Fruit fly (Drosophila melanogaster) whole organism, embryonic: ENCODE data around the gene Syt1.
A peak's percentile ranks its signal among the peaks of the same experiment; 100 is the strongest.

Experiments
- Awh ChIP-seq: fragments of 200-800 bp; sonication (Bioruptor generic); IDR thresholded peaks from 2 replicates; pipeline ENCODE4, ENCODE4 v1.3.6; 2022; ENCODE audit warnings: missing biosample characterization, missing genetic modification characterization
- CG10321 ChIP-seq: fragments of 200-800 bp; sonication (Bioruptor generic); IDR thresholded peaks from 2 replicates; pipeline ENCODE4 v1.3.6; 2022; ENCODE audit warnings: missing biosample characterization, missing genetic modification characterization
- CG10959 ChIP-seq: fragments of 200-800 bp; sonication (Bioruptor generic); IDR thresholded peaks from 2 replicates; pipeline ENCODE4 v1.3.6; 2022; ENCODE audit warnings: missing biosample characterization, missing genetic modification characterization
- CG12071 ChIP-seq: fragments of 200-800 bp; sonication (Bioruptor generic); optimal IDR thresholded peaks from 3 replicates; lab custom pipeline; 2018; ENCODE audit warnings: missing biosample characterization, mild to moderate bottlenecking, missing genetic modification characterization
- CG12769 ChIP-seq: fragments of 200-800 bp; sonication (Bioruptor generic); optimal IDR thresholded peaks from 2 replicates; lab custom pipeline; 2019; ENCODE audit warnings: missing biosample characterization, mild to moderate bottlenecking, missing genetic modification characterization, moderate library complexity
- CG13624 ChIP-seq: fragments of 200-800 bp; sonication (Bioruptor generic); optimal IDR thresholded peaks from 2 replicates; lab custom pipeline; 2016; ENCODE audit warnings: missing biosample characterization, missing genetic modification characterization
- CG13894 ChIP-seq: fragments of 200-800 bp; sonication (Bioruptor generic); optimal IDR thresholded peaks from 3 replicates; lab custom pipeline; 2018; ENCODE audit warnings: missing biosample characterization, mild to moderate bottlenecking, missing genetic modification characterization, moderate library complexity
- CG15269 ChIP-seq: fragments of 200-800 bp; sonication (Bioruptor generic); optimal IDR thresholded peaks from 2 replicates; lab custom pipeline; 2018; ENCODE audit warnings: missing biosample characterization, mild to moderate bottlenecking, missing genetic modification characterization, moderate library complexity
- CG15514 ChIP-seq: fragments of 200-800 bp; sonication (Bioruptor generic); optimal IDR thresholded peaks from 3 replicates; lab custom pipeline; 2017; ENCODE audit warnings: missing biosample characterization, missing genetic modification characterization, mild to moderate bottlenecking, moderate library complexity, missing genetic modification reagents
- CG15601 ChIP-seq: fragments of 200-800 bp; sonication (Bioruptor generic); optimal IDR thresholded peaks from 3 replicates; lab custom pipeline; 2019; ENCODE audit warnings: missing biosample characterization, mild to moderate bottlenecking, missing genetic modification characterization, moderate library complexity
- CG16863 ChIP-seq: fragments of 200-800 bp; sonication (Bioruptor generic); optimal IDR thresholded peaks from 3 replicates; lab custom pipeline; 2016; ENCODE audit warnings: missing biosample characterization, missing genetic modification characterization
- CG2116 ChIP-seq: fragments of 200-800 bp; sonication (Bioruptor generic); optimal IDR thresholded peaks from 3 replicates; lab custom pipeline; 2018; ENCODE audit warnings: missing biosample characterization, mild to moderate bottlenecking, missing genetic modification characterization
- CG31224 ChIP-seq: fragments of 200-800 bp; sonication (Bioruptor generic); IDR thresholded peaks from 2 replicates; pipeline ENCODE4 v1.3.6; 2022; ENCODE audit warnings: missing biosample characterization, missing genetic modification characterization
- CG31388 ChIP-seq: fragments of 200-800 bp; sonication (Bioruptor generic); optimal IDR thresholded peaks from 2 replicates; lab custom pipeline; 2016; ENCODE audit warnings: missing biosample characterization, missing genetic modification characterization
- CG31441 ChIP-seq: fragments of 200-800 bp; sonication (Bioruptor generic); IDR thresholded peaks from 2 replicates; pipeline ENCODE4 v1.3.6; 2022; ENCODE audit warnings: missing biosample characterization, missing genetic modification characterization
- CG3995 ChIP-seq: fragments of 200-800 bp; sonication (Bioruptor generic); optimal IDR thresholded peaks from 3 replicates; lab custom pipeline; 2016; ENCODE audit warnings: missing biosample characterization, missing genetic modification characterization
- CG4328 ChIP-seq: fragments of 200-800 bp; sonication (Bioruptor generic); optimal IDR thresholded peaks from 3 replicates; lab custom pipeline; 2017; ENCODE audit warnings: missing biosample characterization, missing genetic modification reagents, missing genetic modification characterization
- CG6175 ChIP-seq: fragments of 200-800 bp; sonication (Bioruptor generic); IDR thresholded peaks from 3 replicates; pipeline ENCODE4 v1.3.6; 2022; ENCODE audit warnings: missing biosample characterization, missing genetic modification characterization
- CG6683 ChIP-seq: fragments of 200-800 bp; sonication (Bioruptor generic); optimal IDR thresholded peaks from 2 replicates; lab custom pipeline; 2017; ENCODE audit warnings: missing biosample characterization, mild to moderate bottlenecking, missing genetic modification characterization, missing genetic modification reagents
- CG7372 ChIP-seq: fragments of 200-800 bp; sonication (Bioruptor generic); IDR thresholded peaks from 2 replicates; pipeline ENCODE4 v1.3.6; 2022; ENCODE audit warnings: missing biosample characterization, missing genetic modification characterization
- CG7839 ChIP-seq: fragments of 200-800 bp; sonication (Bioruptor generic); optimal IDR thresholded peaks from 3 replicates; lab custom pipeline; 2018; ENCODE audit warnings: missing biosample characterization, mild to moderate bottlenecking, missing genetic modification characterization, moderate library complexity
- CG7963 ChIP-seq: fragments of 200-800 bp; sonication (Bioruptor generic); IDR thresholded peaks from 3 replicates; pipeline ENCODE4 v1.3.6; 2022; ENCODE audit warnings: missing biosample characterization, missing genetic modification characterization; ENCODE audit not compliant: partially characterized antibody
- CG7987 ChIP-seq: fragments of 200-800 bp; sonication (Bioruptor generic); optimal IDR thresholded peaks from 2 replicates; lab custom pipeline; 2018; ENCODE audit warnings: missing biosample characterization, mild to moderate bottlenecking, missing genetic modification characterization, moderate library complexity
- CG8290 ChIP-seq, 3 experiments: fragments of 200-800 bp; sonication (Bioruptor generic); optimal IDR thresholded peaks; 2 replicates each; lab custom pipeline; 2016 to 2019; ENCODE audit warnings: missing biosample characterization in 3 of 3, missing genetic modification characterization in 3 of 3, mild to moderate bottlenecking in 2 of 3, moderate library complexity in 1 of 3
- CG9727 ChIP-seq: fragments of 200-800 bp; sonication (Bioruptor generic); optimal IDR thresholded peaks from 3 replicates; lab custom pipeline; 2017; ENCODE audit warnings: missing biosample characterization, mild to moderate bottlenecking, missing genetic modification characterization
- Dbx ChIP-seq: fragments of 200-800 bp; sonication (Bioruptor generic); IDR thresholded peaks from 3 replicates; pipeline ENCODE4 v1.3.6; 2022; ENCODE audit warnings: missing biosample characterization, missing genetic modification characterization
- Fer3 ChIP-seq: fragments of 200-800 bp; sonication (Bioruptor generic); optimal IDR thresholded peaks from 2 replicates; lab custom pipeline; 2018; ENCODE audit warnings: missing biosample characterization, mild to moderate bottlenecking, missing genetic modification characterization, moderate library complexity
- Gug ChIP-seq: fragments of 200-800 bp; sonication (Bioruptor generic); IDR thresholded peaks from 4 replicates; pipeline ENCODE4 v1.3.6; 2022; ENCODE audit warnings: missing biosample characterization, missing genetic modification characterization
- HLH3B ChIP-seq: fragments of 200-800 bp; sonication (Bioruptor generic); IDR thresholded peaks from 2 replicates; pipeline ENCODE4 v1.3.6; 2022; ENCODE audit warnings: missing biosample characterization, missing genetic modification characterization
- Kr ChIP-seq: fragments of 200-800 bp; sonication (Bioruptor generic); optimal IDR thresholded peaks from 2 replicates; lab custom pipeline; 2017; ENCODE audit warnings: missing biosample characterization, mild to moderate bottlenecking, missing genetic modification characterization
- Med ChIP-seq: fragments of 200-800 bp; sonication (Bioruptor generic); peaks from one replicate; lab custom pipeline; 2016; ENCODE audit warnings: missing biosample characterization, missing genetic modification characterization, mild to moderate bottlenecking, inconsistent platforms, moderate library complexity
- NFAT ChIP-seq: fragments of 200-800 bp; sonication (Bioruptor generic); IDR thresholded peaks from 2 replicates; pipeline ENCODE4 v1.3.6; 2022; ENCODE audit warnings: missing biosample characterization, missing genetic modification characterization
- Poxn ChIP-seq: fragments of 200-800 bp; sonication (Bioruptor generic); IDR thresholded peaks from 2 replicates; pipeline ENCODE4 v1.3.6; 2022; ENCODE audit warnings: missing biosample characterization, missing genetic modification characterization
- Six4 ChIP-seq: fragments of 200-800 bp; sonication (Bioruptor generic); optimal IDR thresholded peaks from 2 replicates; lab custom pipeline; 2016; ENCODE audit warnings: missing biosample characterization, missing genetic modification characterization
- caup ChIP-seq: fragments of 200-800 bp; sonication (Bioruptor generic); optimal IDR thresholded peaks from 3 replicates; lab custom pipeline; 2017; ENCODE audit warnings: missing biosample characterization, mild to moderate bottlenecking, missing genetic modification characterization, moderate library complexity; ENCODE audit not compliant: severe bottlenecking
- chinmo ChIP-seq: fragments of 200-800 bp; sonication (Bioruptor generic); IDR thresholded peaks from 4 replicates; pipeline ENCODE4 v1.3.6; 2022; ENCODE audit warnings: missing biosample characterization, missing genetic modification characterization; ENCODE audit not compliant: partially characterized antibody
- ci ChIP-seq: fragments of 200-800 bp; sonication (Bioruptor generic); IDR thresholded peaks from 3 replicates; pipeline ENCODE4 v1.3.6; 2022; ENCODE audit warnings: missing biosample characterization, missing genetic modification characterization
- crc ChIP-seq: fragments of 200-800 bp; sonication (Bioruptor generic); optimal IDR thresholded peaks from 2 replicates; lab custom pipeline; 2016; ENCODE audit warnings: missing biosample characterization, missing genetic modification characterization
- gce ChIP-seq: fragments of 200-800 bp; sonication (Bioruptor generic); IDR thresholded peaks from 3 replicates; pipeline ENCODE4 v1.3.6; 2022; ENCODE audit warnings: missing biosample characterization, missing genetic modification characterization
- gfzf ChIP-seq: fragments of 200-800 bp; sonication (Bioruptor generic); optimal IDR thresholded peaks from 2 replicates; lab custom pipeline; 2016; ENCODE audit warnings: missing biosample characterization, mild to moderate bottlenecking, missing genetic modification characterization, moderate library complexity
- grau ChIP-seq: fragments of 200-800 bp; optimal IDR thresholded peaks from 3 replicates; lab custom pipeline; 2019; ENCODE audit warnings: missing biosample characterization, mild to moderate bottlenecking, missing genetic modification characterization, moderate library complexity
- ham ChIP-seq: fragments of 200-800 bp; sonication (Bioruptor generic); IDR thresholded peaks from 2 replicates; pipeline ENCODE4 v1.3.6; 2022; ENCODE audit warnings: missing biosample characterization, missing genetic modification characterization
- odd ChIP-seq: fragments of 200-800 bp; sonication (Bioruptor generic); optimal IDR thresholded peaks from 2 replicates; lab custom pipeline; 2017; ENCODE audit warnings: missing biosample characterization, mild to moderate bottlenecking, missing genetic modification characterization
- rib ChIP-seq: fragments of 200-800 bp; sonication (Bioruptor generic); IDR thresholded peaks from 2 replicates; pipeline ENCODE4 v1.3.6; 2022; ENCODE audit warnings: missing biosample characterization, missing genetic modification characterization
- row ChIP-seq: fragments of 200-800 bp; sonication (Bioruptor generic); IDR thresholded peaks from 3 replicates; pipeline ENCODE4 v1.3.6; 2022; ENCODE audit warnings: missing biosample characterization, missing genetic modification characterization
- sim ChIP-seq: fragments of 200-800 bp; sonication (Bioruptor generic); IDR thresholded peaks from 2 replicates; pipeline ENCODE4 v1.3.6; 2022; ENCODE audit warnings: missing biosample characterization, missing genetic modification characterization
- sr ChIP-seq: fragments of 200-800 bp; sonication (Bioruptor generic); IDR thresholded peaks from 3 replicates; pipeline ENCODE4 v1.3.6; 2022; ENCODE audit warnings: missing biosample characterization, missing genetic modification characterization
- tap ChIP-seq: fragments of 200-800 bp; optimal IDR thresholded peaks from 3 replicates; lab custom pipeline; 2019; ENCODE audit warnings: missing biosample characterization, mild to moderate bottlenecking, missing genetic modification characterization, moderate library complexity
- wdn ChIP-seq: fragments of 200-800 bp; sonication (Bioruptor generic); IDR thresholded peaks from 2 replicates; pipeline ENCODE4 v1.3.6; 2022; ENCODE audit warnings: missing biosample characterization, missing genetic modification characterization
- yki ChIP-seq: fragments of >200 bp; optimal IDR thresholded peaks from 3 replicates; lab custom pipeline; 2018
- zf30C ChIP-seq: fragments of 200-800 bp; sonication (Bioruptor generic); optimal IDR thresholded peaks from 3 replicates; lab custom pipeline; 2018; ENCODE audit warnings: missing biosample characterization, mild to moderate bottlenecking, missing genetic modification characterization

Syt1 gene

dm6 chr2L:2727364-2727763, 72.4 kb downstream of the Syt1 start (continued):
- TF ChIP-seq CG10959 (GFP tag; lab: Robert Waterston, UW) (no peak), CG7372 (GFP tag; lab: Robert Waterston, UW) (no peak), Dbx (GFP tag; lab: Robert Waterston, UW) (0 out of 3 replicates have a peak, but pooled peaks have one; percentile 6), Gug (GFP tag; lab: Robert Waterston, UW) (no peak), gfzf (no peak), CG7987 (GFP tag; lab: Kevin White, UChicago) (no peak), chinmo (GFP tag; lab: Robert Waterston, UW) (peak; percentile 78; the same call in 3 of the 4 replicates), CG31441 (no peak), CG15269 (tag; lab: Kevin White, UChicago) (no peak), rib (GFP tag; lab: Robert Waterston, UW) (peak; percentile 74; the same call in 1 of the 2 replicates), CG2116 (no peak), CG31388 (GFP tag; lab: Kevin White, UChicago) (no peak), CG15601 (tag; lab: Kevin White, UChicago) (no peak), crc (GFP tag; lab: Kevin White, UChicago) (no peak), Awh (GFP tag; lab: Robert Waterston, UW) (no peak), NFAT (GFP tag; lab: Robert Waterston, UW) (0 out of 2 replicates have a peak, but pooled peaks have one; percentile 4), Med (GFP tag; lab: Kevin White, UChicago) (peak; percentile 48), tap (tag; lab: Kevin White, UChicago) (no peak), ci (GFP tag; lab: Robert Waterston, UW) (0 out of 3 replicates have a peak, but pooled peaks have one; percentile 33), grau (tag; lab: Kevin White, UChicago) (no peak), ham (GFP tag; lab: Robert Waterston, UW) (no peak), CG12769 (peak; percentile 87), Kr (GFP tag; lab: Kevin White, UChicago) (no peak), Six4 (GFP tag; lab: Kevin White, UChicago) (no peak), CG12071 (no peak), row (GFP tag; lab: Robert Waterston, UW) (0 out of 3 replicates have a peak, but pooled peaks have one; percentile 7), caup (no peak), CG7839 (no peak), CG6683 (GFP tag; lab: Kevin White, UChicago) (no peak), sim (GFP tag; lab: Robert Waterston, UW) (no peak), HLH3B (GFP tag; lab: Robert Waterston, UW) (no peak), CG7963 (GFP tag; lab: Robert Waterston, UW) (0 out of 3 replicates have a peak, but pooled peaks have one; percentile 10), wdn (GFP tag; lab: Robert Waterston, UW) (peak; percentile 4; the same call in 1 of the 2 replicates), CG4328 (GFP tag; lab: Kevin White, UChicago) (no peak), CG9727 (no peak), yki (no peak), CG6175 (GFP tag; lab: Robert Waterston, UW) (0 out of 3 replicates have a peak, but pooled peaks have one; percentile 32), sr (GFP tag; lab: Robert Waterston, UW) (0 out of 3 replicates have a peak, but pooled peaks have one; percentile 3), CG15514 (GFP tag; lab: Kevin White, UChicago) (no peak), odd (no peak), CG8290 (GFP tag; optimal IDR thresholded peaks at IDR 0.05; lab: Kevin White, UChicago) (no peak), CG8290 (tag; optimal IDR thresholded peaks at IDR 0.05; lab: Kevin White, UChicago) (peak in 1 of 2 experiments; percentile 2), Fer3 (no peak), Poxn (GFP tag; lab: Robert Waterston, UW) (no peak), CG31224 (GFP tag; lab: Robert Waterston, UW) (peak; percentile 51), CG3995 (GFP tag; lab: Kevin White, UChicago) (no peak), zf30C (GFP tag; lab: Kevin White, UChicago) (no peak), CG10321 (GFP tag; lab: Robert Waterston, UW) (no peak), CG16863 (no peak), gce (no peak), CG13894 (tag; lab: Kevin White, UChicago) (peak; percentile 97), CG13624 (no peak)
